Worm (Caenorhabditis elegans) whole organism, mixed stage, embryonic: ENCODE data around the gene his-70.

Experiments
- bed-3 ChIP-seq: fragments of 200-800 bp; sonication (Bioruptor generic); optimal IDR thresholded peaks from 3 replicates; lab custom pipeline; 2018; ENCODE audit warnings: mild to moderate bottlenecking, missing genetic modification characterization, moderate library complexity, missing compliant biosample characterization
- ceh-43 ChIP-seq: fragments of 200-800 bp; sonication (Bioruptor generic); optimal IDR thresholded peaks from 2 replicates; lab custom pipeline; 2018; ENCODE audit warnings: mild to moderate bottlenecking, missing genetic modification characterization, moderate library complexity, missing compliant biosample characterization
- drap-1 ChIP-seq: fragments of 200-800 bp; sonication (Bioruptor generic); optimal IDR thresholded peaks from 3 replicates; lab custom pipeline; 2018; ENCODE audit warnings: mild to moderate bottlenecking, missing genetic modification characterization, missing compliant biosample characterization
- elt-3 ChIP-seq: fragments of 150-350 bp; optimal IDR thresholded peaks from 2 replicates; lab custom pipeline; 2014; ENCODE audit warnings: missing biosample characterization, missing genetic modification characterization
- lsy-2 ChIP-seq: fragments of 150-350 bp; optimal IDR thresholded peaks from 2 replicates; lab custom pipeline; 2014; ENCODE audit warnings: missing biosample characterization, missing genetic modification characterization
- mab-5 ChIP-seq: fragments of 150-350 bp; optimal IDR thresholded peaks from 2 replicates; lab custom pipeline; 2014; ENCODE audit warnings: missing biosample characterization, missing genetic modification characterization
- nhr-237 ChIP-seq: fragments of 150-350 bp; optimal IDR thresholded peaks from 2 replicates; lab custom pipeline; 2014; ENCODE audit warnings: missing biosample characterization, missing genetic modification characterization
- unc-39 ChIP-seq: fragments of 150-350 bp; optimal IDR thresholded peaks from 2 replicates; lab custom pipeline; 2014; ENCODE audit warnings: missing biosample characterization, missing genetic modification characterization
- unc-62 ChIP-seq: fragments of 150-350 bp; optimal IDR thresholded peaks from 2 replicates; lab custom pipeline; 2014; ENCODE audit warnings: missing biosample characterization, missing genetic modification reagents, missing genetic modification characterization
- ztf-11 ChIP-seq: fragments of 150-350 bp; optimal IDR thresholded peaks from 2 replicates; lab custom pipeline; 2014; ENCODE audit warnings: missing biosample characterization, missing genetic modification characterization

- TF ChIP-seq ztf-11 (tag; lab: Kevin White, UChicago) (no peak), nhr-237 (tag; lab: Kevin White, UChicago) (peak; percentile 54), unc-39 (tag; lab: Kevin White, UChicago) (no peak), mab-5 (tag; lab: Kevin White, UChicago) (no peak), drap-1 (GFP tag; lab: Kevin White, UChicago) (no peak), ceh-43 (GFP tag; lab: Kevin White, UChicago) (no peak), bed-3 (GFP tag; lab: Kevin White, UChicago) (no peak), elt-3 (tag; lab: Kevin White, UChicago) (no peak), unc-62 (no peak), lsy-2 (peak; percentile 79)
Observed at ce11 chrIII:4087565-4087964, 27.6 kb upstream of the his-70 start.
